Fruit fly (Drosophila melanogaster): Measurements from ENCODE around the gene crb.
A peak's percentile ranks its signal among the peaks of the same experiment; 100 is the strongest.

crb gene

DNA sequence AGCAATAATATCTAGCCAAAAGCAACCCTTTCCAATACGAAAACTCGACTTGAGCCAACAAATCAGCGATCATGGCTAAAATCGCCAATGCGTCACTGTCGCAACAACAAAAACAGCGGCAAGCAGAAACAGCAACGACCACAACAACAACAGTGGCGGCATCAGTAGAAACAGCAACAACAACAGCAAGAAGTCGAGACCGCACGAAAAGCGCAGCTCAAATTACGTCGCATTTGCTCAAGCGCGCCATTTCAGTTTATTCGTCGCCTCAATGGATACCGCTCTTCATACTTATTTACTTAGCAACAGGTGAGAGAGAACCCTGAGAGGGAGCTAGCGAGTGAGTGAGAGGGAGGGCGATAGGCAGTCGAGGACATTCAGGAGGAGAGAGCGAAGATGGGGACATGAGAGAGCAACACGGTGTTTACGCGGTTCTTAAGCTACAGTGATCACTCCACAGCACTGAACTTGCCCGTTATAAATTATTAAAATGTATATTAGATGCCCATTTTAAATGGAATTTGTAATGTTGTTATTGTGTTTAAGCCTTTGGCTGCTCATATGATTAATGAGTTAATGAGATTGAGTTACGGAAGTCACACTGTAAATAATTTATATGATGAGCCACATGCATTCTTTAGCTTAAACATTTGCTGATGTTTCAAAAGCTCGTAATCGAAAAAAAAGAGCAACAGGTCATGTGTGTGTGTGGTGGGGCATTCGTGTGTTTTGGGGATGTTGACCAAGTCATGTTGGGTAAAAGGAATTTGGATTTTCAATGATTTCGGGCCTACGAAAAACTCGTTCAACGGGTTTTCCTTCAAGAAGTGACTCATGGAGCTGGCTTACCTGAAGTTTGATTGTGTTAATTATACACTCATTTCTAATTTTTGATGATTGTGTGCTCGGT, 933 bp downstream of the crb start (continued):
- TF ChIP-seq svp (GFP tag) (peak; percentile 100), Lpt (GFP tag; optimal IDR thresholded peaks at IDR 0.05) (peak; percentile 89), CG7368 (GFP tag; optimal IDR thresholded peaks at IDR 0.05) (peak; percentile 94), CG16779 (tag; optimal IDR thresholded peaks at IDR 0.05) (peak; percentile 88), acj6 (GFP tag; optimal IDR thresholded peaks at IDR 0.05) (peak; percentile 99), CG8319 (GFP tag; optimal IDR thresholded peaks at IDR 0.05) (peak; percentile 83), Ets21C (GFP tag; optimal IDR thresholded peaks at IDR 0.05) (peak; percentile 98), dsx (GFP tag; optimal IDR thresholded peaks at IDR 0.05; ENCODE audit: poor library complexity, severe bottlenecking) (peak; percentile 96), Sox15 (GFP tag; optimal IDR thresholded peaks at IDR 0.05) (peak; percentile 95), CG11294 (GFP tag; IDR thresholded peaks at IDR 0.05) (peak; percentile 89), CG6854 (GFP tag; optimal IDR thresholded peaks at IDR 0.05) (peak; percentile 87), CG3032 (tag; optimal IDR thresholded peaks at IDR 0.05) (peak; percentile 95), salr (GFP tag; optimal IDR thresholded peaks at IDR 0.05) (peak; percentile 91 to 97), Sox14 (GFP tag; optimal IDR thresholded peaks at IDR 0.05) (peak; percentile 99), CG15336 (GFP tag; IDR thresholded peaks at IDR 0.05) (peak; percentile 92), fkh (GFP tag; optimal IDR thresholded peaks at IDR 0.05) (peak; percentile 69), vri (GFP tag; optimal IDR thresholded peaks at IDR 0.05) (peak; percentile 99), fd85E (GFP tag; optimal IDR thresholded peaks at IDR 0.05) (peak; percentile 92), esn (GFP tag; optimal IDR thresholded peaks at IDR 0.05) (peak; percentile 99), net (GFP tag; optimal IDR thresholded peaks at IDR 0.05) (peak; percentile 97), OdsH (GFP tag; optimal IDR thresholded peaks at IDR 0.05) (peak; percentile 98), CG6276 (GFP tag; optimal IDR thresholded peaks at IDR 0.05) (no peak), CG32006 (GFP tag; optimal IDR thresholded peaks at IDR 0.05) (peak; percentile 92), spab (GFP tag; optimal IDR thresholded peaks at IDR 0.05) (peak; percentile 96), CG31627 (GFP tag; optimal IDR thresholded peaks at IDR 0.05) (peak; percentile 99), ss (GFP tag; optimal IDR thresholded peaks at IDR 0.05) (peak; percentile 94 to 97), Sox102F (GFP tag; optimal IDR thresholded peaks at IDR 0.05) (peak; percentile 99), Smox (GFP tag; optimal IDR thresholded peaks at IDR 0.05) (peak; percentile 99)

dm6 chr3R:24296913-24297312, 2.0 kb downstream of the crb start:
- peak; percentile 63 for TF ChIP-seq vri (GFP tag; optimal IDR thresholded peaks at IDR 0.05)
- no peak for TF ChIP-seq CG8632 (GFP tag; optimal IDR thresholded peaks at IDR 0.05)

DNA sequence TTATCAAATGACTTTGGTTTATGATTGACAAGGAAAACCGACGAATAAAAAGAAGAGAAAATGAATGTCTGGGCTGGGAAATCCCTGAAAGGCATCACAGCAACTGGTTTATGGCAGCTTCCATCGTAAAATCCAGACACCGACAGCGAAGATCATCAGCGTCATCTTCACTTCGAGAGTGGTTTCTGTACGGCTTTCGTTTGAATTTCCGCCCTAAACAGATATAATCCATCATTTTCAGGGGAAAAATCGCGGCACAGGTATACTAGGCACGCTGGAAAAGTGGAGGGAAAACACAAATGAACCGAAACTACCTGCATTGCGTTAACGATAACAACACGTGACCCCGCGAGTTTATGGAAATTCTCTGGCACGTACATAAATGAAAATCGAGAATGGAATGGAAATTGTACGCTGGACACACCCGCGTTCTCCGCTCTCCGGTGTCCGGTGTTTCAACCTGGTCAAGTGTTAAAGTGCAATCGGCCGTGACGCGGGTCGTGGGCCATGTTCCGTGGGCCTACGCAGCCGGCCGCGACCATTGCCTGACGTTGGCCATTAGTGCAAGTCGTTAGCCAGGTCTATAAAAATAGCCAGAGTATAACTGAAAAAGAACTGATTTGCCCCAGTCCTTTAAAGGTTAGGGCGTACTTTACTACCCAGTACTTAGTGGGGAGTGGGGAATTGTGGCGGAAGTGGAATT, 2.7 kb downstream of the crb start:
- TF ChIP-seq ss (GFP tag; optimal IDR thresholded peaks at IDR 0.05) (no peak), Met (GFP tag; optimal IDR thresholded peaks at IDR 0.05) (no peak), esn (GFP tag; optimal IDR thresholded peaks at IDR 0.05) (no peak), OdsH (GFP tag; optimal IDR thresholded peaks at IDR 0.05) (no peak), pdm3 (GFP tag; optimal IDR thresholded peaks at IDR 0.05) (no peak), topi (GFP tag; optimal IDR thresholded peaks at IDR 0.05) (no peak), spab (GFP tag; optimal IDR thresholded peaks at IDR 0.05) (no peak), CG32006 (GFP tag; optimal IDR thresholded peaks at IDR 0.05) (no peak), CG10631 (GFP tag; optimal IDR thresholded peaks at IDR 0.05) (no peak), Eip93F (GFP tag; optimal IDR thresholded peaks at IDR 0.05) (no peak), CG10669 (GFP tag; optimal IDR thresholded peaks at IDR 0.05) (no peak), CG34406 (GFP tag; optimal IDR thresholded peaks at IDR 0.05) (no peak), Smox (GFP tag; optimal IDR thresholded peaks at IDR 0.05) (no peak), Sox14 (GFP tag; optimal IDR thresholded peaks at IDR 0.05) (no peak), Eip78C (GFP tag) (no peak)

All from whole organism, prepupa.